Fruit fly (Drosophila melanogaster): Measurements from ENCODE around the gene Lint-O.

Gene Lint-O

DNA sequence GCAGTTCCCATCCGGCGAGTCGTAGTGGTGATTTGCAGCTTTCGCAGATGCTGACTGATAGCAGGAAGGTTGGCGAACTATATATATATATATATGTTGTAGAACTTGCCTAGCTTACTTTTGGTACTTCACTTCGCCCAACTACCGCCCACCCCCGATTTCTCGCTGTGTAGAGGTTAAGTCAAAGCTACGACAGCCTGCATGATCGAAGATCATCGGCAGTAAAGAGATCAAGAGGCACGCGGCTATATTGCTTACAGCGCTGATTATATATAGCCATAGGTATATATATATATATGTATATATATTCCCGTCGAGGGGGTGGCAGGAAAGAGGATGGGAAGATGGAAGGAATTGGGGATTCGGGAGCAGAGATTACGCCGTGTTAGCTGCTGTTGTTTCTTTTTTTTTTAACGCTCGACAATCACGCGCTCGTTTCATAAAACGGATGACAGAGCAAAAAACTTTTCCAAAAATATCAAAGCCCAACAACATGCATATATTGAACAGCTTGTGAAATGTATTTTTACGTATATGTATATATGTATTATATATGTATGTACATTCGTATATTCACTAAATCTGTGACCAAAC lies 35.9 kb upstream of the Lint-O start:
- TF ChIP-seq fd96Ca (GFP tag; IDR thresholded peaks at IDR 0.05) (no peak), Ets98B (GFP tag; IDR thresholded peaks at IDR 0.05) (no peak), CG34367 (tag; optimal IDR thresholded peaks at IDR 0.05) (no peak), Pif1B (GFP tag; optimal IDR thresholded peaks at IDR 0.05) (no peak), Snoo (tag; optimal IDR thresholded peaks at IDR 0.05) (no peak), CG14655 (GFP tag; optimal IDR thresholded peaks at IDR 0.05) (no peak), gl (tag; optimal IDR thresholded peaks at IDR 0.05) (no peak), CG15710 (tag; optimal IDR thresholded peaks at IDR 0.05) (no peak)

DNA sequence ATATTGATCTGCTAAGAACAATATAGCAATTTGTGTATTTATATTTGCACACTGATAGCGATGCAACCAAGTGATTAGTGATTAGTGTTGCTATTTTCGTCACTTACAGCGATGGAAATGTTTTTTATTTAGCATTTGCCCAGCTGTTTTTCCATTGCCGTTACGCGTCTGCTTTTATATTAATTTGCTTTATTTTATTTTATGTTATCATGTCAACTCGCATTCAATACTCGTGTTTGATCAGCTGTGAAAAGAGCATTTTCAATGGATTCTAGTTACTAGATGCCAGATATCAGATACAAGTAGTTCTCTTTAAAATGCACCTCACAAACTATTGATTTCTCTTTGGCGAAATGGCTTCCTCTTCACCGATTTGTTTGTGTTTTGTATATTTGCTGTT lies 35.1 kb upstream of the Lint-O start:
- TF ChIP-seq CG13204 (GFP tag; optimal IDR thresholded peaks at IDR 0.05), result no peak
- no peak for TF ChIP-seq CG34367 (tag; optimal IDR thresholded peaks at IDR 0.05)
- no peak for TF ChIP-seq Ets98B (GFP tag; IDR thresholded peaks at IDR 0.05)
- no peak for TF ChIP-seq CG8159 (tag; optimal IDR thresholded peaks at IDR 0.05)
- TF ChIP-seq CG17806 (tag; optimal IDR thresholded peaks at IDR 0.05), result no peak
- no peak for TF ChIP-seq CG15710 (tag; optimal IDR thresholded peaks at IDR 0.05)
- no peak for TF ChIP-seq D1 (tag; optimal IDR thresholded peaks at IDR 0.05)
- no peak for TF ChIP-seq rn (GFP tag; IDR thresholded peaks at IDR 0.05)

DNA sequence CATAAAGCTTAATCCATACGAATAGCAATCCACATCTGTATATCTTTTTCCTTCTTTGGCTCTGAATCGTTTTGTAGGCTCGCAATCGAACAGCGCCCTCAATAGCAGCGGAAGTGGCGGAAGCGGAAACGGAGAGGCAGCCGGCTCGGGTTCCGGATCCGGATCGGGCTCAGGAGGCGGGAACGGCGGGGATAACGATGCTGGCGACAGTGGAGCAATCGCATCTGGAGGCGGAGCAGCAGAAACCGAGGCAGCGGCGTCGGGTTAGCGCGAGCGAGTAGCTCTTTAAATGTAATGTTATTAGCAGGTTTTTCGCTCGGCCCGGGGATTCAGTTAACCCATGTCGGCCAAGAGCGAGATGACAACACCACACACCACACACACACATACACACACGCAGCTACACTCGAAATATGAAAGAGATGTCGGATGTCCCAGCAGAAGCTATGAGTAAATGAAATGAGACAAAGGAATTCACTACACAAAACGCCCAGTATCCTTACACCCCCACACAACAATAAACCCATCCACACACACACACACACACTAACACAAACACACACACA lies 21.4 kb upstream of the Lint-O start:
- TF ChIP-seq EcR (GFP tag; optimal IDR thresholded peaks at IDR 0.05), result no peak
- TF ChIP-seq CG4496 (GFP tag; IDR thresholded peaks at IDR 0.05), result peak; percentile 59; the same call in 2 of the 3 replicates
- TF ChIP-seq CG10348 (GFP tag; IDR thresholded peaks at IDR 0.05), result no peak

DNA sequence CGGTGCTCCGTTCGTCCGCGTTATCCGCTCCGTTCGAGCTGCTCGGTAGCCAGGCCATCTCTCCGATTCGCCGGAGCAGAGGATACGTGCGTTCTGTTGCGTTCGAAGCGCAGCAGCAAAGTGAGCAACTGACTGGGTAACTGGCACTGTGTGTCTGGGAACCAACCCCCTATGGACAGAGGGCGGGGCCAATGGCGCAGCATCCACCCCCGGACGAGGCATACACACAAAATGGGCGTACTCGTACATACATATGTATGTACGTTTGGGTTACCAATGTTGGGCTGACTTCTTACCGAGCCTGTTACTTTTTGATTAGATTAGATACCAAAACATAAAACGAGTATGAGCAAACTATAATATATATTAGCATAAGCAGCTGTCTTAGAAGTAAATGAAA lies 16.9 kb upstream of the Lint-O start, which contains the start of gene HLH3B:
HLH3B (minus strand) TSS at position 123 of the 400 bp plus-strand sequence.
- TF ChIP-seq fd96Ca (GFP tag; IDR thresholded peaks at IDR 0.05) (no peak), CG17806 (tag; optimal IDR thresholded peaks at IDR 0.05) (no peak), CG32121 (GFP tag; IDR thresholded peaks at IDR 0.05) (no peak)

DNA sequence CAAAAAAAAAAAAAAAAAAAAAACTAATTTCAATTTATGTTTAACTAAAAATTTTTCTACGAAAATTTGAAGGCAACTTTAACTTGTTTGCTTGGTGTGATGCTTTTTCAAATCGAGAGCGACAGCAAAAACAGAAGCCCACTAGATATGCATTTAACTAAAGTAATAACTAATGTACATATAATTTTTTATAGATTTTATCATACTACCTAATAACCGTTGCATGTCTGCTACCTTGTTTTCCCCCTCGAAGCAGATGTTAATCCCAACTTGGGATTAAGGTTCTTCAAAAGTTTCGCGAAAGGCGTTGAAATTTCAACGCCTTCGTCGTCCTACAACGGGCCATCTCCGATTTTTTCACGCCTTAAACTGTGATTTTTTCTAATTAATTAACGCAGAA lies 15.7 kb upstream of the Lint-O start, which contains the start of gene CG2652:
CG2652 (minus strand) TSS at position 101 of the 400 bp plus-strand sequence.
- TF ChIP-seq rn (GFP tag; IDR thresholded peaks at IDR 0.05) (no peak), Ets98B (GFP tag; IDR thresholded peaks at IDR 0.05) (no peak), CG4496 (GFP tag; IDR thresholded peaks at IDR 0.05) (no peak), CG9948 (tag; optimal IDR thresholded peaks at IDR 0.05) (no peak), Pif1B (GFP tag; optimal IDR thresholded peaks at IDR 0.05) (no peak), CG15710 (tag; optimal IDR thresholded peaks at IDR 0.05) (no peak), CG8159 (tag; optimal IDR thresholded peaks at IDR 0.05) (no peak), CG12605 (GFP tag; IDR thresholded peaks at IDR 0.05) (no peak), CG10348 (GFP tag; IDR thresholded peaks at IDR 0.05) (no peak), D1 (tag; optimal IDR thresholded peaks at IDR 0.05) (no peak), CG8301 (tag; optimal IDR thresholded peaks at IDR 0.05) (no peak), EcR (GFP tag; optimal IDR thresholded peaks at IDR 0.05) (no peak), CG13204 (GFP tag; optimal IDR thresholded peaks at IDR 0.05) (no peak), CG34367 (tag; optimal IDR thresholded peaks at IDR 0.05) (no peak), CG32121 (GFP tag; IDR thresholded peaks at IDR 0.05) (no peak), CG17806 (tag; optimal IDR thresholded peaks at IDR 0.05) (no peak), fd96Ca (GFP tag; IDR thresholded peaks at IDR 0.05) (no peak)

DNA sequence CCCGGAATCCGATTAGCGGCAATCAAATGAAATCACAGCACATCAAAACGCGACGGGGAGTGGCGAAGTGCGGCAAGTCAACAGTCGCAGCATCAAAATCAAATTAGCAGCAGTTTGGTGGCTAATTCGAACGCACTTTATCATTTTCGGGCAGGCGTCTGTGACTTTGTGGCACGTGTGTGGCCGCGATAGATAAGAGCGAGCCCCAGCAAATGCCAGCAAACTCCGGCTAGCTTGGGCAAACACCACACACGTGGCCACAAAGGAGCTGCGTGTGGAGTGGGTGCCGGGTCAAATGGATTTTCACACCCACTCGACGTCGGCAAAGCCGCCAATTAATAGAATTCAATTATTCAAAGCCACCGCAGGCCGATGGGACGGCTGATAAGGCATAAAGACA lies 14.6 kb upstream of the Lint-O start:
- no peak for TF ChIP-seq CG8159 (tag; optimal IDR thresholded peaks at IDR 0.05)
- TF ChIP-seq Snoo (tag; optimal IDR thresholded peaks at IDR 0.05), result no peak
- TF ChIP-seq EcR (GFP tag; optimal IDR thresholded peaks at IDR 0.05), result no peak
- no peak for TF ChIP-seq Pif1A (GFP tag; optimal IDR thresholded peaks at IDR 0.05)
- TF ChIP-seq CG32121 (GFP tag; IDR thresholded peaks at IDR 0.05), result no peak
- no peak for TF ChIP-seq CG13204 (GFP tag; optimal IDR thresholded peaks at IDR 0.05)
- TF ChIP-seq CG34367 (tag; optimal IDR thresholded peaks at IDR 0.05), result no peak
- TF ChIP-seq CG15710 (tag; optimal IDR thresholded peaks at IDR 0.05), result no peak
- no peak for TF ChIP-seq CG12605 (GFP tag; IDR thresholded peaks at IDR 0.05)
- TF ChIP-seq Ets98B (GFP tag; IDR thresholded peaks at IDR 0.05), result no peak
- TF ChIP-seq CG17806 (tag; optimal IDR thresholded peaks at IDR 0.05), result no peak
- no peak for TF ChIP-seq CG9948 (tag; optimal IDR thresholded peaks at IDR 0.05)
- no peak for TF ChIP-seq CG14655 (GFP tag; optimal IDR thresholded peaks at IDR 0.05)
- no peak for TF ChIP-seq rn (GFP tag; IDR thresholded peaks at IDR 0.05)
- TF ChIP-seq CG4496 (GFP tag; IDR thresholded peaks at IDR 0.05), result no peak
- no peak for TF ChIP-seq D1 (tag; optimal IDR thresholded peaks at IDR 0.05)
- no peak for TF ChIP-seq CG10348 (GFP tag; IDR thresholded peaks at IDR 0.05)

DNA sequence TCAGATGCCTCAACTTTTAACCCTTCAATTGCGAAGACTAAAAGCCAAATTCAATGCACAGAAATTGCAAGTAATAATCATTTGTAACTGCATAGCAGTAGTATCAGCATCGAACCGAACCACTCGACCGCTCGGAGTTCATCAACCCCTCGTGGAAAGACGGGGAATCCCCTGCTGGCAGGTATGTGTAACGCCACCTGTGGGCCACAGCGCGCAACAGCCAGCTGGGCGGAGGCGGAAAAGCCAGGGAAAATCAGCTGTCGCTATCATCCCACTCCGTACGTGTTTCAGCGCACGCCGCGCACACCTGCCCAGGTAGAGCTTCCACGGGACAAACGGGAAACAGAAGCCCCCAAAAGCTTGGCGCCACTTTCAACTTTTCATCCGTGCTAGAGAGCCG lies 14.1 kb upstream of the Lint-O start:
- TF ChIP-seq CG15710 (tag; optimal IDR thresholded peaks at IDR 0.05) (no peak), Pif1B (GFP tag; optimal IDR thresholded peaks at IDR 0.05) (no peak), EcR (GFP tag; optimal IDR thresholded peaks at IDR 0.05) (peak; percentile 71)
